Worm (Caenorhabditis elegans): Measurements from ENCODE around the gene F10A3.11.

F10A3.11 gene

ce11 chrV:16195379-16195778 is 32.9 kb downstream of the F10A3.11 start, which contains the start of gene rabr-3:
TSS of gene rabr-3 (plus strand) at chrV:16195679.
- TF ChIP-seq ztf-29 (GFP tag; IDR thresholded peaks at IDR 0.05), result no peak
- TF ChIP-seq T22C8.4 (GFP tag; IDR thresholded peaks at IDR 0.05), result no peak
- TF ChIP-seq ref-1 (GFP tag; conservative IDR thresholded peaks at IDR 0.05), result no peak
- no peak for TF ChIP-seq med-1 (GFP tag; optimal IDR thresholded peaks at IDR 0.05; ENCODE audit: insufficient read depth)
- TF ChIP-seq ztf-23 (GFP tag; IDR thresholded peaks at IDR 0.05), result no peak
- TF ChIP-seq flt-1 (GFP tag; IDR thresholded peaks at IDR 0.05), result no peak
- TF ChIP-seq cog-1 (tag; optimal IDR thresholded peaks at IDR 0.05), result no peak
- no peak for TF ChIP-seq tab-1 (GFP tag; IDR thresholded peaks at IDR 0.05)
- no peak for TF ChIP-seq klf-2 (GFP tag; conservative IDR thresholded peaks at IDR 0.05)

- no peak for TF ChIP-seq med-1 (GFP tag; optimal IDR thresholded peaks at IDR 0.05; ENCODE audit: insufficient read depth)
- no peak for TF ChIP-seq tab-1 (GFP tag; IDR thresholded peaks at IDR 0.05)
- TF ChIP-seq T22C8.4 (GFP tag; IDR thresholded peaks at IDR 0.05), result no peak
- TF ChIP-seq ztf-23 (GFP tag; IDR thresholded peaks at IDR 0.05), result no peak
- TF ChIP-seq ref-1 (GFP tag; conservative IDR thresholded peaks at IDR 0.05), result no peak
- no peak for TF ChIP-seq cog-1 (tag; optimal IDR thresholded peaks at IDR 0.05)
- TF ChIP-seq flt-1 (GFP tag; IDR thresholded peaks at IDR 0.05), result no peak
- no peak for TF ChIP-seq ztf-29 (GFP tag; IDR thresholded peaks at IDR 0.05)
- TF ChIP-seq klf-2 (GFP tag; conservative IDR thresholded peaks at IDR 0.05), result no peak
Observed at ce11 chrV:16198016-16198415, 35.5 kb downstream of the F10A3.11 start, which contains the start of gene F11A5.5. TSS of gene F11A5.5 (plus strand) at chrV:16198316.

ce11 chrV:16201730-16202129 is 39.2 kb downstream of the F10A3.11 start, which contains the start of gene F11A5.17:
TSS of gene F11A5.17 (plus strand) at chrV:16202030.
- TF ChIP-seq cog-1 (tag; optimal IDR thresholded peaks at IDR 0.05), result no peak
- no peak for TF ChIP-seq ztf-29 (GFP tag; IDR thresholded peaks at IDR 0.05)
- no peak for TF ChIP-seq ztf-23 (GFP tag; IDR thresholded peaks at IDR 0.05)
- TF ChIP-seq tab-1 (GFP tag; IDR thresholded peaks at IDR 0.05), result no peak
- TF ChIP-seq ref-1 (GFP tag; conservative IDR thresholded peaks at IDR 0.05), result no peak
- TF ChIP-seq flt-1 (GFP tag; IDR thresholded peaks at IDR 0.05), result no peak
- TF ChIP-seq med-1 (GFP tag; optimal IDR thresholded peaks at IDR 0.05; ENCODE audit: insufficient read depth), result no peak
- no peak for TF ChIP-seq klf-2 (GFP tag; conservative IDR thresholded peaks at IDR 0.05)

DNA sequence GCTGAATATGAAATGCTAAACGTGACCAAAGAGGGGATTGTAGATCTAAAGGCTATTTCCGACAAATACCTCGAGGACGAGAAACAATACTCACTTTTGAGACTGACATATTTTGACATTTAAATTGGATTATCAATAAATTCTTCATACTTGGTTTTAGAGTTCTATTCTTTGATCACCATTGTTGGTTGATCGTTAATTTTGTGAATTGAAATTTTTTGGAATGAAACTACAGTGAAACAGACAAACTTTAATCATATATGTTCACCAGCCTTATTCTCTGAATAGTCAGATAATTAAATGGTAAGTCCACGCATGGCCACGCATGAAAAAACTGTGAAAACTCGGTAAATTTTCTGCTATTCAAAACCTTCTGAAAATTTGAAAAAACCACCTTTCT is 40.1 kb downstream of the F10A3.11 start, which contains the start of gene F11A5.18:
Gene F11A5.18 (plus strand): TSS at position 301 of the 400 bp plus-strand sequence.
- no peak for TF ChIP-seq ref-1 (GFP tag; conservative IDR thresholded peaks at IDR 0.05)
- no peak for TF ChIP-seq flt-1 (GFP tag; IDR thresholded peaks at IDR 0.05)
- no peak for TF ChIP-seq cog-1 (tag; optimal IDR thresholded peaks at IDR 0.05)
- no peak for TF ChIP-seq ztf-29 (GFP tag; IDR thresholded peaks at IDR 0.05)
- no peak for TF ChIP-seq med-1 (GFP tag; optimal IDR thresholded peaks at IDR 0.05; ENCODE audit: insufficient read depth)
- no peak for TF ChIP-seq ztf-23 (GFP tag; IDR thresholded peaks at IDR 0.05)
- no peak for TF ChIP-seq T22C8.4 (GFP tag; IDR thresholded peaks at IDR 0.05)

DNA sequence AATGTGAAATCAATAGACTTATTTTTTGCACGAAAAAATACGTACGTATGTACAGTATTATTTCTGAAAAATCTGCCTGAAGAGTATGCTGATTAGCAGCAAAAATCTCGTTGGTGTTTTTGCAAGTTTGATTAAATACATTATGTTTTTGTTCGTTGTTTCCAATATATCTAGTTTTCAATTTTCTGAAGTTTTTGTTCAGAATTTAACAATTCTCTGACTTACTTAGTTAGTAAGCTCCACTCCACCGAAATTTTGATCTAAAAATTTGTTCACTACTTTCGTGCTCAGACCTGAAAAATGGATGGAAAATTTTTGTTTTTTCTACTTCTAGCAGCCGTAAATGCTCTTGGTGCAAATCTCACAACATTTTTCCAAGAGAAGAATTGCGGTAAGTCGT is 42.4 kb downstream of the F10A3.11 start, which contains the start of gene irld-26:
Gene irld-26 (plus strand): TSS at position 301 of the 400 bp plus-strand sequence.
- no peak for TF ChIP-seq T22C8.4 (GFP tag; IDR thresholded peaks at IDR 0.05)
- no peak for TF ChIP-seq ztf-23 (GFP tag; IDR thresholded peaks at IDR 0.05)
- TF ChIP-seq flt-1 (GFP tag; IDR thresholded peaks at IDR 0.05), result no peak
- no peak for TF ChIP-seq ztf-29 (GFP tag; IDR thresholded peaks at IDR 0.05)
- TF ChIP-seq ref-1 (GFP tag; conservative IDR thresholded peaks at IDR 0.05), result no peak
- no peak for TF ChIP-seq med-1 (GFP tag; optimal IDR thresholded peaks at IDR 0.05; ENCODE audit: insufficient read depth)
- no peak for TF ChIP-seq klf-2 (GFP tag; conservative IDR thresholded peaks at IDR 0.05)
- no peak for TF ChIP-seq cog-1 (tag; optimal IDR thresholded peaks at IDR 0.05)
- TF ChIP-seq tab-1 (GFP tag; IDR thresholded peaks at IDR 0.05), result no peak

DNA sequence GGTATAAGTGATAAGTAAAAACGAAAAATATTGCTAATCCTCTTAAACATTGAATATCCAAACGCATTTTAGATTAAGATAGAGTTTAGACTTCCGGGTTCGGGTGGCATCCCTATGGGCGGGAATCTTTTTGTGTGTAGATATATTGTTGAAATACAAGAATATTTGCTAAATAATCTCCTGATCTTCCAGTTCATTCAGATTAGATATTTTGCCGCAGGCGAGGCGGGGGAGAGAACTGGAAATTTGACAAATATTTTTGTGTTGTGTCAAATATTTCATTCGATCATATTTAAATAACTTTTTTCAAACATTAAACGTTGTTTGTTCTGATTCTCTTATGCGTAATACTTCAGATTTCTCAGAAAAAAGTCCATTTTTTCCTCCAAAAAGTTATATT is 47.4 kb downstream of the F10A3.11 start, which contains the start of gene oac-15:
Gene oac-15 (minus strand): TSS at position 101 of the 400 bp plus-strand sequence.
- TF ChIP-seq T22C8.4 (GFP tag; IDR thresholded peaks at IDR 0.05) (no peak), ztf-23 (GFP tag; IDR thresholded peaks at IDR 0.05) (no peak), med-1 (GFP tag; optimal IDR thresholded peaks at IDR 0.05; ENCODE audit: insufficient read depth) (no peak), flt-1 (GFP tag; IDR thresholded peaks at IDR 0.05) (no peak)

DNA sequence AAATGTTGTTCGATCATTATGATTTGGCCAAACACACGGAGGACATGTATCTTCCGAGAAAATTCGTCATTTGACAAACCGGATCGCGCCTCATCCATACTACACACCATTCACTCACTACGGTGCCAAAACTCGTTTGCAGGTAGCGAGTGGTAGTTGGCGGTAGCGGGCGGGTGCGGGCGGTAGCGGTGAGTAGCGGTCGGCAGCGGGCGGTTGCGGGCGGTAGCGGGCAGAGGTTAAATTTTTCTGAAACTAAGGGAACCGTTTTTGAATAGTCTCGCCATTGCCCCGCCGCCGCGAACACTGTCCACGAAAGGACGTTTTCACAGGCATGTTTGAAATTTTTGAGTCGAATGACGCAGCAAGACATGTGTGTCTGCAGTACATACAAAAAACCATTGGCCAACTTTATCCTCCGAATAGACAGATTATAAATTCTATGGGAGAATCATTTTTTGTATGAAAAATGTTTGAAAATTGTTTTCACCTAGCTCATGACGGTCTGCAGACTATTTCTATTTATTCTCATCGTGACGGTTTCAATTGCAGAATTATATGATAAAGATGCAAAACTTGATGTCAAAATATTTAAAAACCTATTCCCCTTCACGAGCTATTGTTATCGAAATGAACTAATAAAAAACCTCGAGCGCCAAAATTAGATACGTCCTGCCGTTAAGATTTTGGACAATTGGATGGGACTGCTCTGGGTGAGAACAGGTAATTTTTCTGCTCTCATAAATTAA is 47.9 kb downstream of the F10A3.11 start, which contains the start of gene F11A5.16:
Gene F11A5.16 (plus strand): TSS at position 696 of the 746 bp plus-strand sequence.
- TF ChIP-seq ref-1 (GFP tag; conservative IDR thresholded peaks at IDR 0.05), result no peak
- TF ChIP-seq ztf-23 (GFP tag; IDR thresholded peaks at IDR 0.05), result no peak
- TF ChIP-seq tab-1 (GFP tag; IDR thresholded peaks at IDR 0.05), result 0 out of 2 replicates have a peak, but pooled peaks have one; percentile 18
- TF ChIP-seq flt-1 (GFP tag; IDR thresholded peaks at IDR 0.05), result no peak

DNA sequence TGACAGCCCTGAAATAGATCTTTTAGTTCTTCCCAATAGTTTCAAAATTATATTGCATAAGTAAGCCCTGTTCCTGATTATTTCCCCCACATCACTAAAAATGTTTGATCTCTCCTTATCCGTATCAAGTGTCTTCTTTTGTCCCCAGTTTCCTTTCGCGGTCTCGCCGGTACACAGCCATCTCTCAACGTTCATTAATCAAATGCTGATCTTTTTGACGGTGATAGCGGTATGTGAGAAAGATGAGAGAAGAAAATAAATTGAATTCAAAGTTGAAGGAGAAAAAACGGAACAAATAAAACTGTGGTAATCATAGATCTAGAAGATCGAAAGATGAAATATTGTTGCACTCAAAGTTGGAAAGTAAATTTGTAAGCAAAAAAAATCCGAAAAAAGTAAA is 49.2 kb downstream of the F10A3.11 start:
- no peak for TF ChIP-seq cog-1 (tag; optimal IDR thresholded peaks at IDR 0.05)
- no peak for TF ChIP-seq ztf-23 (GFP tag; IDR thresholded peaks at IDR 0.05)
- no peak for TF ChIP-seq med-1 (GFP tag; optimal IDR thresholded peaks at IDR 0.05; ENCODE audit: insufficient read depth)
- TF ChIP-seq flt-1 (GFP tag; IDR thresholded peaks at IDR 0.05), result no peak
- no peak for TF ChIP-seq klf-2 (GFP tag; conservative IDR thresholded peaks at IDR 0.05)
- TF ChIP-seq ztf-29 (GFP tag; IDR thresholded peaks at IDR 0.05), result no peak
- TF ChIP-seq T22C8.4 (GFP tag; IDR thresholded peaks at IDR 0.05), result no peak
- TF ChIP-seq tab-1 (GFP tag; IDR thresholded peaks at IDR 0.05), result no peak
- no peak for TF ChIP-seq ref-1 (GFP tag; conservative IDR thresholded peaks at IDR 0.05)

DNA sequence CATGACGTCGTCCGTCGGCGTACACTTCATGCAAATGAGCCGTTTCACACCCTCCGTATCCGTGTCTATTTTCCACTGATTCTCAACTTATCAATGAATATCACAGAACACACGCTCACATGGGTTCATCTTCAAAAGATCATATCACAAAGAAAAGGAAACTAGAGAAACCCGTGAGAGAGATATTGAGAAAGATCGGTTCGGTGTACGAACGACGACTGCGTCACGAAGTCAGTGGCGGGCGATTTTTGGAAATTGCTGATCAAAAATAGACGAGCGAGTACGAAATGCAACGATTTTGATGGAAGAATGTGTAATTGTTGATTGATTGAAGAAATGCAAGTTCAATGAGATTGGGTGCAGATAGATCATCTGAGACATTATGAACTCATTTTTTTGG is 50.8 kb downstream of the F10A3.11 start:
- TF ChIP-seq cog-1 (tag; optimal IDR thresholded peaks at IDR 0.05) (no peak), tab-1 (GFP tag; IDR thresholded peaks at IDR 0.05) (no peak), klf-2 (GFP tag; conservative IDR thresholded peaks at IDR 0.05) (no peak), flt-1 (GFP tag; IDR thresholded peaks at IDR 0.05) (no peak), ztf-29 (GFP tag; IDR thresholded peaks at IDR 0.05) (no peak), ztf-23 (GFP tag; IDR thresholded peaks at IDR 0.05) (no peak), T22C8.4 (GFP tag; IDR thresholded peaks at IDR 0.05) (no peak), med-1 (GFP tag; optimal IDR thresholded peaks at IDR 0.05; ENCODE audit: insufficient read depth) (no peak), ref-1 (GFP tag; conservative IDR thresholded peaks at IDR 0.05) (no peak)

Measured in whole organism, midembryonic.